Fruit fly (Drosophila melanogaster) whole organism, prepupa: ENCODE measurements around the gene Tm1.

ENCODE experiments used
- CG10631 ChIP-seq: fragments of 200-800 bp; sonication (Bioruptor generic); optimal IDR thresholded peaks from 2 replicates; lab custom pipeline; 2016; ENCODE audit warnings: missing biosample characterization, missing genetic modification characterization
- CG10669 ChIP-seq: fragments of 200-800 bp; sonication (Bioruptor generic); optimal IDR thresholded peaks from 3 replicates; lab custom pipeline; 2018; ENCODE audit warnings: missing biosample characterization, mild to moderate bottlenecking, missing genetic modification characterization, moderate library complexity
- CG11294 ChIP-seq: fragments of 200-800 bp; sonication (Bioruptor generic); IDR thresholded peaks from 2 replicates; pipeline ENCODE4 v1.3.6; 2022; ENCODE audit warnings: missing biosample characterization, missing genetic modification characterization
- CG11762 ChIP-seq: fragments of 200-800 bp; sonication (Bioruptor generic); optimal IDR thresholded peaks from 3 replicates; lab custom pipeline; 2016; ENCODE audit warnings: missing biosample characterization, missing genetic modification characterization; ENCODE audit not compliant: insufficient read depth
- CG3032 ChIP-seq: fragments of 200-800 bp; optimal IDR thresholded peaks from 2 replicates; lab custom pipeline; 2019; ENCODE audit warnings: missing biosample characterization, mild to moderate bottlenecking, missing genetic modification characterization, moderate library complexity
- CG31627 ChIP-seq: fragments of 200-800 bp; sonication (Bioruptor generic); optimal IDR thresholded peaks from 3 replicates; lab custom pipeline; 2016; ENCODE audit warnings: missing biosample characterization, missing genetic modification characterization
- CG32006 ChIP-seq: fragments of 200-800 bp; sonication (Bioruptor generic); optimal IDR thresholded peaks from 3 replicates; lab custom pipeline; 2017; ENCODE audit warnings: missing biosample characterization, mild to moderate bottlenecking, missing genetic modification characterization
- CG34406 ChIP-seq: fragments of 200-800 bp; sonication (Bioruptor generic); optimal IDR thresholded peaks from 3 replicates; lab custom pipeline; 2016; ENCODE audit warnings: missing biosample characterization, missing genetic modification characterization
- CG6163 ChIP-seq: fragments of 200-800 bp; sonication (Bioruptor generic); IDR thresholded peaks from 3 replicates; pipeline ENCODE4 v1.3.6; 2022; ENCODE audit warnings: missing biosample characterization, missing genetic modification characterization
- CG6276 ChIP-seq: fragments of 200-800 bp; sonication (Bioruptor generic); optimal IDR thresholded peaks from 2 replicates; lab custom pipeline; 2017; ENCODE audit warnings: missing biosample characterization, mild to moderate bottlenecking, missing genetic modification characterization
- CG6808 ChIP-seq: fragments of 200-800 bp; sonication (Bioruptor generic); optimal IDR thresholded peaks from 3 replicates; lab custom pipeline; 2017; ENCODE audit warnings: missing biosample characterization, missing genetic modification characterization, mild to moderate bottlenecking, moderate library complexity, missing genetic modification reagents
- CG6854 ChIP-seq: fragments of 200-800 bp; sonication (Bioruptor generic); optimal IDR thresholded peaks from 2 replicates; lab custom pipeline; 2017; ENCODE audit warnings: missing biosample characterization, mild to moderate bottlenecking, missing genetic modification characterization
- CG8319 ChIP-seq: fragments of 200-800 bp; sonication (Bioruptor generic); optimal IDR thresholded peaks from 3 replicates; lab custom pipeline; 2016; ENCODE audit warnings: missing biosample characterization, missing genetic modification characterization
- Ets21C ChIP-seq: fragments of 200-800 bp; sonication (Bioruptor generic); optimal IDR thresholded peaks from 3 replicates; lab custom pipeline; 2016; ENCODE audit warnings: missing biosample characterization, missing genetic modification characterization
- Ets96B ChIP-seq: fragments of 200-800 bp; optimal IDR thresholded peaks from 2 replicates; lab custom pipeline; 2019; ENCODE audit warnings: missing biosample characterization, mild to moderate bottlenecking, missing genetic modification characterization, moderate library complexity
- Gug ChIP-seq: fragments of 200-800 bp; sonication (Bioruptor generic); IDR thresholded peaks from 2 replicates; pipeline ENCODE4 v1.3.6; 2022; ENCODE audit warnings: missing biosample characterization, missing genetic modification characterization
- Hr38 ChIP-seq: sonication (Bioruptor generic); optimal IDR thresholded peaks from 2 replicates; lab custom pipeline; 2016; ENCODE audit warnings: missing biosample characterization, missing genetic modification characterization
- Hr39 ChIP-seq: fragments of 200-800 bp; sonication (Bioruptor generic); optimal IDR thresholded peaks from 2 replicates; lab custom pipeline; 2016; ENCODE audit warnings: missing biosample characterization, missing genetic modification characterization
- Hr4 ChIP-seq: fragments of 200-800 bp; sonication (Bioruptor generic); optimal IDR thresholded peaks from 3 replicates; lab custom pipeline; 2016; ENCODE audit warnings: missing biosample characterization, missing genetic modification characterization
- Met ChIP-seq: fragments of 200-800 bp; sonication (Bioruptor generic); optimal IDR thresholded peaks from 3 replicates; lab custom pipeline; 2016; ENCODE audit warnings: missing biosample characterization, missing genetic modification characterization
- OdsH ChIP-seq: fragments of 200-800 bp; sonication (Bioruptor generic); optimal IDR thresholded peaks from 3 replicates; lab custom pipeline; 2016; ENCODE audit warnings: missing biosample characterization, missing genetic modification characterization
- cyc ChIP-seq: fragments of 200-800 bp; sonication (Bioruptor generic); optimal IDR thresholded peaks from 3 replicates; lab custom pipeline; 2016; ENCODE audit warnings: missing biosample characterization, missing genetic modification characterization
- dac ChIP-seq: fragments of 200-800 bp; sonication (Bioruptor generic); optimal IDR thresholded peaks from 2 replicates; lab custom pipeline; 2017; ENCODE audit warnings: missing biosample characterization, mild to moderate bottlenecking, missing genetic modification characterization
- dsx ChIP-seq: fragments of 200-800 bp; optimal IDR thresholded peaks from 3 replicates; lab custom pipeline; 2019; ENCODE audit warnings: missing biosample characterization, mild to moderate bottlenecking, missing genetic modification characterization, moderate library complexity; ENCODE audit not compliant: poor library complexity, severe bottlenecking
- esn ChIP-seq: fragments of 200-800 bp; sonication (Bioruptor generic); optimal IDR thresholded peaks from 2 replicates; lab custom pipeline; 2016; ENCODE audit warnings: missing biosample characterization, mild to moderate bottlenecking, missing genetic modification characterization, moderate library complexity
- fkh ChIP-seq: fragments of 200-800 bp; sonication (Bioruptor generic); optimal IDR thresholded peaks from 3 replicates; lab custom pipeline; 2017; ENCODE audit warnings: missing biosample characterization, mild to moderate bottlenecking, missing genetic modification characterization, moderate library complexity
- lz ChIP-seq: fragments of 200-800 bp; sonication (Bioruptor generic); optimal IDR thresholded peaks from 3 replicates; lab custom pipeline; 2016; ENCODE audit warnings: missing biosample characterization, missing genetic modification characterization
- net ChIP-seq: fragments of 200-800 bp; sonication (Bioruptor generic); optimal IDR thresholded peaks from 3 replicates; lab custom pipeline; 2016; ENCODE audit warnings: missing biosample characterization, missing genetic modification characterization
- pdm3 ChIP-seq: fragments of 200-800 bp; sonication (Bioruptor generic); optimal IDR thresholded peaks from 3 replicates; lab custom pipeline; 2016; ENCODE audit warnings: missing biosample characterization, missing genetic modification characterization
- salr ChIP-seq, 2 experiments: fragments of 200-800 bp; sonication (Bioruptor generic); optimal IDR thresholded peaks; 3 replicates each; lab custom pipeline; 2016 to 2018; ENCODE audit warnings: missing biosample characterization in 2 of 2, missing genetic modification characterization in 2 of 2, mild to moderate bottlenecking in 1 of 2
- ss ChIP-seq, 2 experiments: fragments of 200-800 bp; sonication (Bioruptor generic); optimal IDR thresholded peaks; 2 replicates in 1 of 2; 3 replicates in 1 of 2; lab custom pipeline; 2017 to 2018; ENCODE audit warnings: mild to moderate bottlenecking in 2 of 2, missing biosample characterization in 2 of 2, missing genetic modification characterization in 2 of 2, moderate library complexity in 1 of 2
- topi ChIP-seq: fragments of 200-800 bp; sonication (Bioruptor generic); optimal IDR thresholded peaks from 3 replicates; lab custom pipeline; 2016; ENCODE audit warnings: missing biosample characterization, missing genetic modification characterization
- vri ChIP-seq: fragments of 200-800 bp; sonication (Bioruptor generic); optimal IDR thresholded peaks from 3 replicates; lab custom pipeline; 2016; ENCODE audit warnings: missing biosample characterization, mild to moderate bottlenecking, missing genetic modification characterization

Gene Tm1

dm6 chr3R:15319912-15320746, 42.1 kb downstream of the Tm1 start, which contains the start of the genes CG6276 and CG44040 (continued):
- TF ChIP-seq OdsH (GFP tag; lab: Kevin White, UChicago) (peak; percentile 59), CG10631 (GFP tag; lab: Kevin White, UChicago) (peak; percentile 58), CG11294 (GFP tag; lab: Robert Waterston, UW) (peak; percentile 10; the same call in 1 of the 2 replicates), CG6163 (GFP tag; lab: Robert Waterston, UW) (peak; percentile 59), lz (GFP tag; lab: Kevin White, UChicago) (peak; percentile 68), Hr38 (GFP tag; lab: Kevin White, UChicago) (no peak), Hr4 (peak; percentile 50), CG6808 (GFP tag; lab: Kevin White, UChicago) (peak; percentile 50), Gug (GFP tag; lab: Robert Waterston, UW) (no peak), CG34406 (GFP tag; lab: Kevin White, UChicago) (peak; percentile 19), CG6276 (GFP tag; lab: Kevin White, UChicago) (no peak), Met (peak; percentile 58), dac (GFP tag; lab: Kevin White, UChicago) (peak; percentile 51), vri (GFP tag; lab: Kevin White, UChicago) (no peak), net (GFP tag; lab: Kevin White, UChicago) (no peak), Ets21C (peak; percentile 58), Hr39 (GFP tag; lab: Kevin White, UChicago) (peak; percentile 55), CG11762 (peak; percentile 16), CG32006 (GFP tag; lab: Kevin White, UChicago) (peak; percentile 63), pdm3 (GFP tag; lab: Kevin White, UChicago) (peak; percentile 69), CG8319 (GFP tag; lab: Kevin White, UChicago) (no peak), CG6854 (no peak), CG10669 (GFP tag; lab: Kevin White, UChicago) (peak; percentile 50), topi (peak; percentile 63), CG31627 (peak; percentile 57), cyc (GFP tag; lab: Kevin White, UChicago) (peak; percentile 37), esn (GFP tag; lab: Kevin White, UChicago) (peak; percentile 76), fkh (peak; percentile 59), CG3032 (tag; lab: Kevin White, UChicago) (peak; percentile 55), salr (GFP tag; optimal IDR thresholded peaks at IDR 0.05; lab: Kevin White, UChicago) (peak; percentile 40 to 64)

- TF ChIP-seq Ets96B: no peak
- peak; percentile 3 for TF ChIP-seq dsx (GFP tag; lab: Kevin White, UChicago)
These were observed 42.7 kb downstream of the Tm1 start, which contains the start of gene ear for dm6 chr3R:15320747-15321085. Gene ear (plus strand): TSS chr3R:15320756.

dm6 chr3R:15328083-15328779, 50.2 kb downstream of the Tm1 start, which contains the start of the genes CG6236 and ea:
Gene CG6236 (minus strand): TSS chr3R:15328269.
Gene ea (plus strand): TSS chr3R:15328729.
- no peak for TF ChIP-seq cyc (GFP tag; lab: Kevin White, UChicago)
- TF ChIP-seq CG10669 (GFP tag; lab: Kevin White, UChicago): no peak
- no peak for TF ChIP-seq CG3032 (tag; lab: Kevin White, UChicago)
- TF ChIP-seq CG11762: no peak
- TF ChIP-seq ss (GFP tag; optimal IDR thresholded peaks at IDR 0.05; lab: Kevin White, UChicago): no peak
